Worm (Caenorhabditis elegans): Measurements from ENCODE around the gene T24A6.16.

T24A6.16 gene

DNA sequence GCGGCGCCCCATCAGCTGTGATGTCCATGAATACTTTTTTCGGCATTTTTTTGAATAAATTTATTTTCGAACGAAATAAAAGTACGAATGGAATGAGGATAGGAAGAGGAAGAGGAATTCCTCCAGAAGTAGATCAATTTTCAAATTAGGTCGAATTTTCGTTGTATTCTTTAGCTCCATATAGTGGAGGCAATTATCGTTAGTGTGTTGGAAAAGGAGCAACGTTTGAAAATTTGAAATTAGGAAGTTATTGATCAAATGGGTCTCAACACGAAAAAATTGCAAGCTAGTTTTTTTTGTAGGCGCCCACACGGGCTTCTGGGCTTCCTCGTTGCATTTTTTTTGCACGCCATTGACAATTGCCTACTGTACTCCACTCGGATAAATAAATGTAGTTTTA, 29.4 kb upstream of the T24A6.16 start, which contains the start of gene T22F3.12:
TSS of gene T22F3.12 (minus strand) at position 101 of the 400 bp plus-strand sequence.
- TF ChIP-seq ceh-40 (GFP tag; IDR thresholded peaks at IDR 0.05) (no peak), ztf-25 (GFP tag; IDR thresholded peaks at IDR 0.05) (no peak), ceh-27 (GFP tag; optimal IDR thresholded peaks at IDR 0.05) (no peak), chd-7 (tag; optimal IDR thresholded peaks at IDR 0.05) (no peak), tbx-9 (tag; optimal IDR thresholded peaks at IDR 0.05; ENCODE audit: borderline replicate concordance) (no peak)

DNA sequence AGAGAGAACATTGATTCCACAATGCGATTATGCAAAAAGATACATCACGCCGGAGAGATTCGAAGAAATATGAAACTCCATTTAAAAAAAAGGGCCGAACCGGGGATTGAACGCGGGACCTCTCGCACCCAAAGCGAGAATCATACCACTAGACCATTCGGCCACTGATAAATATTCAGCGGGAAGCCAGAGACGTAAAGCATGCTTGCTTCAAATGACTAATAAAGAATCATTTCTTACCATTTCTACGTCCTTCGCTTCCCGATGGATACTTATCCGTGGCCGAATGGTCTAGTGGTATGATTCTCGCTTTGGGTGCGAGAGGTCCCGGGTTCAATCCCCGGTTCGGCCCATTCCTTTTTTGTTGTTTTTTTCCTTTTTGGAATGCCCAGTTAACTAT, 25.5 kb upstream of the T24A6.16 start:
- TF ChIP-seq Y53G8AR.9 (GFP tag; conservative IDR thresholded peaks at IDR 0.05) (no peak), snpc-3.4 (tag; optimal IDR thresholded peaks at IDR 0.05) (peak; percentile 55), nhr-90 (tag; optimal IDR thresholded peaks at IDR 0.05) (peak; percentile 28), Y56A3A.18 (GFP tag; IDR thresholded peaks at IDR 0.05) (0 out of 2 replicates have a peak, but pooled peaks have one; percentile 20), snpc-4 (GFP tag; optimal IDR thresholded peaks at IDR 0.05) (no peak), snpc-4 (tag; optimal IDR thresholded peaks at IDR 0.05) (no peak), dpl-1 (GFP tag; optimal IDR thresholded peaks at IDR 0.05) (no peak), chd-7 (tag; optimal IDR thresholded peaks at IDR 0.05) (no peak), Y67H2A.10 (GFP tag; conservative IDR thresholded peaks at IDR 0.05) (no peak), hlh-26 (GFP tag; conservative IDR thresholded peaks at IDR 0.05) (no peak), nhr-120 (GFP tag; IDR thresholded peaks at IDR 0.05) (no peak), tlf-1 (GFP tag; optimal IDR thresholded peaks at IDR 0.05) (no peak), dpff-1 (tag; optimal IDR thresholded peaks at IDR 0.05) (no peak), aptf-3 (GFP tag; IDR thresholded peaks at IDR 0.05) (no peak), F10E7.11 (tag; optimal IDR thresholded peaks at IDR 0.05) (no peak), aptf-2 (GFP tag; conservative IDR thresholded peaks at IDR 0.05) (no peak), somi-1 (GFP tag; optimal IDR thresholded peaks at IDR 0.05) (no peak), mxl-1 (tag; optimal IDR thresholded peaks at IDR 0.05) (no peak), nhr-179 (tag; optimal IDR thresholded peaks at IDR 0.05) (no peak), lag-1 (GFP tag; IDR thresholded peaks at IDR 0.05) (no peak), efl-1 (GFP tag; optimal IDR thresholded peaks at IDR 0.05) (no peak), B0336.3 (GFP tag; IDR thresholded peaks at IDR 0.05) (no peak), ccch-3 (GFP tag; optimal IDR thresholded peaks at IDR 0.05) (no peak), egrh-3 (GFP tag; IDR thresholded peaks at IDR 0.05) (no peak), hsf-1 (GFP tag; IDR thresholded peaks at IDR 0.05) (no peak), F49E8.2 (tag; optimal IDR thresholded peaks at IDR 0.05; ENCODE audit: insufficient read depth) (no peak), nfyb-1 (GFP tag; IDR thresholded peaks at IDR 0.05) (no peak), unc-62 (GFP tag; optimal IDR thresholded peaks at IDR 0.05) (no peak), hrde-1 (tag; optimal IDR thresholded peaks at IDR 0.05; ENCODE audit: borderline replicate concordance) (no peak), ztf-25 (GFP tag; IDR thresholded peaks at IDR 0.05) (peak; percentile 69; the same call in 1 of the 2 replicates), lsy-27 (tag; optimal IDR thresholded peaks at IDR 0.05; ENCODE audit: borderline replicate concordance, insufficient read depth) (no peak), C06A6.2 (GFP tag; conservative IDR thresholded peaks at IDR 0.05) (no peak), lin-54 (GFP tag; optimal IDR thresholded peaks at IDR 0.05) (peak; percentile 10), Y53F4B.3 (GFP tag; IDR thresholded peaks at IDR 0.05) (no peak), mcd-1 (GFP tag; IDR thresholded peaks at IDR 0.05) (no peak), mes-4 (tag; optimal IDR thresholded peaks at IDR 0.05) (no peak), attf-6 (GFP tag; IDR thresholded peaks at IDR 0.05) (no peak), rec-8 (tag; optimal IDR thresholded peaks at IDR 0.05) (no peak), nhr-80 (tag; optimal IDR thresholded peaks at IDR 0.05) (no peak), ceh-100 (GFP tag; IDR thresholded peaks at IDR 0.05) (no peak), ztf-3 (GFP tag; optimal IDR thresholded peaks at IDR 0.05) (no peak), zim-3 (tag; optimal IDR thresholded peaks at IDR 0.05) (no peak), egl-44 (GFP tag; IDR thresholded peaks at IDR 0.05) (no peak), ZK185.1 (tag; optimal IDR thresholded peaks at IDR 0.05; ENCODE audit: poor library complexity, severe bottlenecking) (peak; percentile 5)

All from whole organism, young adult.